Fruit fly (Drosophila melanogaster) whole organism, wandering third instar larva: Measurements from ENCODE around the gene Bub3.

Experiments
- Abd-B ChIP-seq: fragments of >200 bp; optimal IDR thresholded peaks from 2 replicates; lab custom pipeline; 2017; ENCODE audit warnings: missing biosample characterization, missing genetic modification characterization
- CG32264 ChIP-seq: fragments of 200-800 bp; sonication (Bioruptor generic); optimal IDR thresholded peaks from 2 replicates; lab custom pipeline; 2016; ENCODE audit warnings: missing biosample characterization, missing genetic modification characterization
- CG9705 ChIP-seq: fragments of 200-800 bp; sonication (Bioruptor generic); optimal IDR thresholded peaks from 2 replicates; lab custom pipeline; 2018; ENCODE audit warnings: missing biosample characterization, mild to moderate bottlenecking, missing genetic modification characterization
- CrebA ChIP-seq: fragments of 200-800 bp; sonication (Bioruptor generic); optimal IDR thresholded peaks from 2 replicates; lab custom pipeline; 2016; ENCODE audit warnings: missing biosample characterization, mild to moderate bottlenecking, missing genetic modification characterization, borderline replicate concordance
- Dif ChIP-seq: fragments of 200-275, 200-300 bp; sonication (Bioruptor generic); optimal IDR thresholded peaks from 2 replicates; lab custom pipeline; 2018; ENCODE audit warnings: missing biosample characterization, missing genetic modification characterization; ENCODE audit not compliant: partially characterized antibody
- GATAd ChIP-seq: sonication (Bioruptor generic); optimal IDR thresholded peaks from 2 replicates; lab custom pipeline; 2016; ENCODE audit warnings: missing biosample characterization, missing genetic modification characterization
- HLH106 ChIP-seq: fragments of 200-800 bp; optimal IDR thresholded peaks from 3 replicates; lab custom pipeline; 2019; ENCODE audit warnings: missing biosample characterization, mild to moderate bottlenecking, missing genetic modification characterization, moderate library complexity
- Hnf4 ChIP-seq: fragments of 200-800 bp; sonication (Bioruptor generic); optimal IDR thresholded peaks from 2 replicates; lab custom pipeline; 2016; ENCODE audit warnings: missing biosample characterization, mild to moderate bottlenecking, missing genetic modification characterization
- Hr78 ChIP-seq: fragments of >200 bp; optimal IDR thresholded peaks from 2 replicates; lab custom pipeline; 2017; ENCODE audit warnings: missing biosample characterization, missing genetic modification characterization
- Hr83 ChIP-seq: fragments of 200-300 bp; sonication (Bioruptor generic); optimal IDR thresholded peaks from 2 replicates; lab custom pipeline; 2016; ENCODE audit warnings: missing biosample characterization, mild to moderate bottlenecking, missing genetic modification characterization, moderate library complexity; ENCODE audit not compliant: poor library complexity, severe bottlenecking
- Jra ChIP-seq: sonication (Bioruptor generic); optimal IDR thresholded peaks from 2 replicates; lab custom pipeline; 2016; ENCODE audit warnings: missing biosample characterization, missing genetic modification characterization
- Mio ChIP-seq: sonication (Bioruptor generic); optimal IDR thresholded peaks from 2 replicates; lab custom pipeline; 2016; ENCODE audit warnings: missing biosample characterization, missing genetic modification characterization
- Myc ChIP-seq: fragments of >200 bp; optimal IDR thresholded peaks from 2 replicates; lab custom pipeline; 2017
- N ChIP-seq: fragments of >200 bp; optimal IDR thresholded peaks from 2 replicates; lab custom pipeline; 2018; ENCODE audit warnings: missing biosample characterization, missing external identifiers, missing genetic modification characterization
- OdsH ChIP-seq: fragments of 200-800 bp; sonication (Bioruptor generic); optimal IDR thresholded peaks from 2 replicates; lab custom pipeline; 2016; ENCODE audit warnings: missing biosample characterization, mild to moderate bottlenecking, missing genetic modification characterization
- Rel ChIP-seq, 2 experiments: fragments of 200-800 bp; sonication (Bioruptor generic) in 1 of 2; optimal IDR thresholded peaks; 2 replicates in 1 of 2; 3 replicates in 1 of 2; lab custom pipeline; 2016 to 2019; ENCODE audit warnings: mild to moderate bottlenecking in 2 of 2, missing biosample characterization in 2 of 2, missing genetic modification characterization in 2 of 2, moderate library complexity in 1 of 2
- Vsx2 ChIP-seq: fragments of 200-300, 225-300 bp; sonication (Bioruptor generic); optimal IDR thresholded peaks from 2 replicates; lab custom pipeline; 2018; ENCODE audit warnings: missing biosample characterization, missing genetic modification characterization; ENCODE audit not compliant: partially characterized antibody
- br ChIP-seq: fragments of 200-800 bp; sonication (Bioruptor generic); optimal IDR thresholded peaks from 2 replicates; lab custom pipeline; 2016; ENCODE audit warnings: missing biosample characterization, missing genetic modification characterization
- brk ChIP-seq: fragments of 200-800 bp; sonication (Bioruptor generic); optimal IDR thresholded peaks from 2 replicates; lab custom pipeline; 2016; ENCODE audit warnings: missing biosample characterization, mild to moderate bottlenecking, missing genetic modification characterization
- dmrt93B ChIP-seq: fragments of 200-800 bp; sonication (Bioruptor generic); optimal IDR thresholded peaks from 2 replicates; lab custom pipeline; 2018; ENCODE audit warnings: missing biosample characterization, mild to moderate bottlenecking, missing genetic modification characterization
- dsf ChIP-seq: sonication (Bioruptor generic); optimal IDR thresholded peaks from 2 replicates; lab custom pipeline; 2016; ENCODE audit warnings: missing biosample characterization, missing genetic modification characterization, borderline replicate concordance
- ey ChIP-seq: fragments of 200-800 bp; sonication (Bioruptor generic); optimal IDR thresholded peaks from 2 replicates; lab custom pipeline; 2016; ENCODE audit warnings: missing biosample characterization, missing genetic modification characterization
- foxo ChIP-seq, 2 experiments: fragments of 200-800 bp; sonication (Bioruptor generic); optimal IDR thresholded peaks; 2 replicates in 1 of 2; 3 replicates in 1 of 2; lab custom pipeline; 2016 to 2017; ENCODE audit warnings: missing biosample characterization in 2 of 2, missing genetic modification characterization in 2 of 2
- fru ChIP-seq: fragments of 200-800 bp; sonication (Bioruptor generic); optimal IDR thresholded peaks from 3 replicates; lab custom pipeline; 2016; ENCODE audit warnings: missing biosample characterization, mild to moderate bottlenecking, missing genetic modification characterization
- h ChIP-seq: fragments of 200-800 bp; sonication (Bioruptor generic); optimal IDR thresholded peaks from 3 replicates; lab custom pipeline; 2016; ENCODE audit warnings: missing biosample characterization, mild to moderate bottlenecking, missing genetic modification characterization
- jim ChIP-seq: fragments of 175-275, 200-325 bp; sonication (Bioruptor generic); optimal IDR thresholded peaks from 2 replicates; lab custom pipeline; 2016; ENCODE audit warnings: missing biosample characterization, mild to moderate bottlenecking, missing genetic modification characterization
- lola ChIP-seq: fragments of >200 bp; optimal IDR thresholded peaks from 2 replicates; lab custom pipeline; 2017; ENCODE audit warnings: missing biosample characterization, missing genetic modification characterization
- pan ChIP-seq: fragments of >200 bp; optimal IDR thresholded peaks from 2 replicates; lab custom pipeline; 2017
- psq ChIP-seq: fragments of 200-800 bp; sonication (Bioruptor generic); optimal IDR thresholded peaks from 3 replicates; lab custom pipeline; 2017; ENCODE audit warnings: missing biosample characterization, mild to moderate bottlenecking, missing genetic modification characterization, moderate library complexity
- rgr ChIP-seq: fragments of 200-800 bp; sonication (Bioruptor generic); optimal IDR thresholded peaks from 3 replicates; lab custom pipeline; 2016; ENCODE audit warnings: missing biosample characterization, mild to moderate bottlenecking, missing genetic modification characterization
- sage ChIP-seq: fragments of 200-800 bp; sonication (Bioruptor generic); optimal IDR thresholded peaks from 2 replicates; lab custom pipeline; 2016; ENCODE audit warnings: missing biosample characterization, mild to moderate bottlenecking, missing genetic modification characterization
- sv ChIP-seq: fragments of 200-800 bp; sonication (Bioruptor generic); optimal IDR thresholded peaks from 3 replicates; lab custom pipeline; 2016; ENCODE audit warnings: missing biosample characterization, missing genetic modification characterization
- tai ChIP-seq: sonication (Bioruptor generic); optimal IDR thresholded peaks from 2 replicates; lab custom pipeline; 2016; ENCODE audit warnings: missing biosample characterization, missing genetic modification characterization
- usp ChIP-seq: fragments of >200 bp; optimal IDR thresholded peaks from 2 replicates; lab custom pipeline; 2017; ENCODE audit warnings: missing biosample characterization, missing genetic modification characterization
- woc ChIP-seq: sonication (Bioruptor generic); optimal IDR thresholded peaks from 2 replicates; lab custom pipeline; 2016; ENCODE audit warnings: missing biosample characterization, mild to moderate bottlenecking, missing genetic modification characterization

Bub3 gene

dm6 chr3R:29690539-29690852 lies 15.3 kb upstream of the Bub3 start (continued):
- TF ChIP-seq lola (GFP tag; lab: Kevin White, UChicago) (no peak), CG32264 (GFP tag; lab: Kevin White, UChicago) (no peak), dsf (no peak), N (no peak), h (GFP tag; lab: Kevin White, UChicago) (peak; percentile 11), woc (GFP tag; lab: Kevin White, UChicago) (no peak)

- no peak for TF ChIP-seq OdsH (GFP tag; lab: Kevin White, UChicago)
- TF ChIP-seq Abd-B (GFP tag; lab: Kevin White, UChicago): no peak
- TF ChIP-seq CG32264 (GFP tag; lab: Kevin White, UChicago): no peak
- TF ChIP-seq CG9705 (GFP tag; lab: Kevin White, UChicago): no peak
- no peak for TF ChIP-seq GATAd (GFP tag; lab: Kevin White, UChicago)
- TF ChIP-seq Hnf4 (GFP tag; lab: Kevin White, UChicago): no peak
- TF ChIP-seq tai (GFP tag; lab: Kevin White, UChicago): no peak
- no peak for TF ChIP-seq ey (GFP tag; lab: Kevin White, UChicago)
- no peak for TF ChIP-seq brk (GFP tag; lab: Kevin White, UChicago)
- no peak for TF ChIP-seq Mio (GFP tag; lab: Kevin White, UChicago)
- TF ChIP-seq Hr78 (GFP tag; lab: Kevin White, UChicago): no peak
- TF ChIP-seq h (GFP tag; lab: Kevin White, UChicago): no peak
- no peak for TF ChIP-seq sv
- TF ChIP-seq fru (GFP tag; lab: Kevin White, UChicago): no peak
- TF ChIP-seq br: no peak
- no peak for TF ChIP-seq Jra
- no peak for TF ChIP-seq Vsx2 (GFP tag; lab: Kevin White, UChicago)
- no peak for TF ChIP-seq rgr (GFP tag; lab: Kevin White, UChicago)
Measured at dm6 chr3R:29689833-29690538, 14.8 kb upstream of the Bub3 start.

dm6 chr3R:29689211-29689610 lies 14.0 kb upstream of the Bub3 start, which contains the start of gene Obp99c:
TSS of gene Obp99c (minus strand) at chr3R:29689311.
- TF ChIP-seq h (GFP tag; lab: Kevin White, UChicago) (no peak), dmrt93B (no peak), Vsx2 (GFP tag; lab: Kevin White, UChicago) (no peak), Myc (lab: Kevin White, UChicago) (no peak), sv (no peak), psq (GFP tag; lab: Kevin White, UChicago) (no peak), sage (GFP tag; lab: Kevin White, UChicago) (no peak), lola (GFP tag; lab: Kevin White, UChicago) (no peak), CrebA (no peak), CG9705 (GFP tag; lab: Kevin White, UChicago) (no peak), Mio (GFP tag; lab: Kevin White, UChicago) (no peak), CG32264 (GFP tag; lab: Kevin White, UChicago) (no peak), pan (lab: Kevin White, UChicago) (no peak), dsf (no peak), Dif (GFP tag; lab: Kevin White, UChicago) (no peak), usp (GFP tag; lab: Kevin White, UChicago) (no peak)

dm6 chr3R:29686698-29687097 lies 11.5 kb upstream of the Bub3 start:
- no peak for TF ChIP-seq Hr78 (GFP tag; lab: Kevin White, UChicago)
- TF ChIP-seq fru (GFP tag; lab: Kevin White, UChicago): no peak
- TF ChIP-seq usp (GFP tag; lab: Kevin White, UChicago): no peak
- no peak for TF ChIP-seq br
- no peak for TF ChIP-seq sv
- TF ChIP-seq jim (GFP tag; lab: Kevin White, UChicago): no peak
- no peak for TF ChIP-seq GATAd (GFP tag; lab: Kevin White, UChicago)
- no peak for TF ChIP-seq psq (GFP tag; lab: Kevin White, UChicago)
- no peak for TF ChIP-seq tai (GFP tag; lab: Kevin White, UChicago)
- no peak for TF ChIP-seq sage (GFP tag; lab: Kevin White, UChicago)
- no peak for TF ChIP-seq foxo (GFP tag; optimal IDR thresholded peaks at IDR 0.05; lab: Kevin White, UChicago)
- no peak for TF ChIP-seq Dif (GFP tag; lab: Kevin White, UChicago)
- no peak for TF ChIP-seq Hr83 (GFP tag; lab: Kevin White, UChicago)
- no peak for TF ChIP-seq ey (GFP tag; lab: Kevin White, UChicago)
- TF ChIP-seq Vsx2 (GFP tag; lab: Kevin White, UChicago): no peak
- no peak for TF ChIP-seq Abd-B (GFP tag; lab: Kevin White, UChicago)
- no peak for TF ChIP-seq CrebA
- TF ChIP-seq brk (GFP tag; lab: Kevin White, UChicago): no peak
- TF ChIP-seq HLH106 (tag; lab: Kevin White, UChicago): no peak
- TF ChIP-seq Rel (GFP tag; optimal IDR thresholded peaks at IDR 0.05; lab: Kevin White, UChicago): no peak
- TF ChIP-seq Rel (tag; optimal IDR thresholded peaks at IDR 0.05; lab: Kevin White, UChicago): no peak
